Worm (Caenorhabditis elegans): Measurements from ENCODE around the gene Y66D12A.11.

Gene Y66D12A.11

DNA sequence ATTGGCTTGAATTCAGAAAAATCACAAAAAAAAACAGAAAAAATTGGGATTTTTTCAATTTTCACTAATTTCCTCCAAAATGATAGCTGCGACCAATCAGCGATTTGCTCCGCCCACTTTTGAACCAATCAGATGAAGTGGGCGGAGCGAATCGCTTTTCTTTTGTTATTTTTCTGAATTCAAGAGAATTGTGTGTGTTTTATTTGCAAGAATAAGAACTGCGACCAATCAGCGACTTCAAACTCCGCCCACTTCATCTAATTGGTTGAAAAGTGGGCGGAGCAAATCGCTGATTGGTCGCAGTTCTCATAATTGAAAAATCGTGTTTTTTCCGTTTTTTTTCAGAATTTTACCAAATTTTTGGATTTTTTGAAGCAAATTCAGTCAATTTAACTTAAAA, 19.3 kb downstream of the Y66D12A.11 start:
- TF ChIP-seq lin-32 (GFP tag; optimal IDR thresholded peaks at IDR 0.05) (no peak), mab-5 (tag; optimal IDR thresholded peaks at IDR 0.05) (no peak), ztf-11 (tag; optimal IDR thresholded peaks at IDR 0.05) (no peak), nhr-2 (tag; optimal IDR thresholded peaks at IDR 0.05) (no peak), elt-1 (tag; optimal IDR thresholded peaks at IDR 0.05; ENCODE audit: borderline replicate concordance, insufficient read depth) (no peak), ceh-43 (GFP tag; optimal IDR thresholded peaks at IDR 0.05) (no peak), lin-13 (tag; optimal IDR thresholded peaks at IDR 0.05) (no peak), nhr-76 (tag; optimal IDR thresholded peaks at IDR 0.05) (no peak), ces-1 (GFP tag; optimal IDR thresholded peaks at IDR 0.05) (no peak)

DNA sequence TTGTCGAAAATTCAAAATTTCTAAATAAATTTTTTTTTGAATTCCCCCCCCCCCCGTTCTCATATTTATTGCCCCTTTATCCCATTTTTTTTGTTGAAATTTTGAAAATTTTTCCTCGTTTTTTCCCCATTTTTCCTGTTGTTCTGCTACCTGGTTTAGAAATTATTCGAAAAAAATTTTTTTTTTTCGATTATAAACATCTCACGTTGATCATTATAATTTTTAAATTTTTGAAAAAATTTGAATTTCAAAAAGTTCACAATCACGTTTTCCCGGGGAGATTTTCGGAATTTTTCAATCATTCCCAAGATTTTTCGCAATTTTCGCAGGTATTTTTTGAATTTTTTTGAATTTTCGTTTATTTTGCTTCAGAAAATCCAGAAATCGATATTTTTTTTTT, 25.6 kb downstream of the Y66D12A.11 start, which contains the start of gene Y66D12A.3:
Gene Y66D12A.3 (plus strand): TSS at position 301 of the 400 bp plus-strand sequence.
- TF ChIP-seq lin-13 (tag; optimal IDR thresholded peaks at IDR 0.05) = no peak
- no peak for TF ChIP-seq lsy-2 (tag; optimal IDR thresholded peaks at IDR 0.05)
- no peak for TF ChIP-seq snpc-4 (tag; optimal IDR thresholded peaks at IDR 0.05)
- TF ChIP-seq unc-120 (tag; optimal IDR thresholded peaks at IDR 0.05; ENCODE audit: poor library complexity, severe bottlenecking) = no peak
- no peak for TF ChIP-seq ceh-83 (GFP tag; optimal IDR thresholded peaks at IDR 0.05)
- TF ChIP-seq ceh-43 (GFP tag; optimal IDR thresholded peaks at IDR 0.05) = no peak
- no peak for TF ChIP-seq elt-3 (tag; optimal IDR thresholded peaks at IDR 0.05)
- no peak for TF ChIP-seq mls-2 (tag; optimal IDR thresholded peaks at IDR 0.05)
- TF ChIP-seq ztf-11 (tag; optimal IDR thresholded peaks at IDR 0.05) = no peak
- TF ChIP-seq pha-4 (tag; optimal IDR thresholded peaks at IDR 0.05) = no peak
- TF ChIP-seq ces-1 (GFP tag; optimal IDR thresholded peaks at IDR 0.05) = no peak
- TF ChIP-seq lin-32 (GFP tag; optimal IDR thresholded peaks at IDR 0.05) = no peak
- no peak for TF ChIP-seq tbx-8 (GFP tag; optimal IDR thresholded peaks at IDR 0.05)
- no peak for TF ChIP-seq zip-8 (tag; optimal IDR thresholded peaks at IDR 0.05)
- no peak for TF ChIP-seq nhr-76 (tag; optimal IDR thresholded peaks at IDR 0.05)
- TF ChIP-seq nhr-237 (tag; optimal IDR thresholded peaks at IDR 0.05) = no peak
- TF ChIP-seq cnd-1 (tag; optimal IDR thresholded peaks at IDR 0.05) = no peak
- no peak for TF ChIP-seq bed-3 (GFP tag; optimal IDR thresholded peaks at IDR 0.05)

DNA sequence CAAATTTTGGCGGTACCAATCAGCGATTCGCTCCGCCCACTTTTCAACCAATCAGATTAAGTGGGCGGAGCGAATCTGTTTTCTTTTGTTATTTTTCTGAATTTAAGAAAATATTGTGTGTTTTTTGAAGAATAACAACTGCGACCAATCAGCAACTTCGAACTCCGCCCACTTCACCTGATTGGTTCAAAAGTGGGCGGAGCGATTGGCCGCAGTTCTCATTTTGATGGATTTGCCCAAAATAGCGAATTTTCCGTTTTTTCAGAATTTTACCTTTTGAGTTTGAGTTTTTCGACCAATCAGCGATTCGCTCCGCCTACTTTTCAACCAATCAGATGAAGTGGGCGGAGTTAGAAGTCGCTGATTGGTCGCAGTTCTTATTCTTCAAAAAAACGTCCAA, 26.0 kb downstream of the Y66D12A.11 start:
- TF ChIP-seq mab-5 (tag; optimal IDR thresholded peaks at IDR 0.05) (no peak), ztf-11 (tag; optimal IDR thresholded peaks at IDR 0.05) (no peak), M03D4.4 (tag; optimal IDR thresholded peaks at IDR 0.05) (no peak), zip-8 (tag; optimal IDR thresholded peaks at IDR 0.05) (no peak), flh-1 (GFP tag; optimal IDR thresholded peaks at IDR 0.05) (no peak), cnd-1 (tag; optimal IDR thresholded peaks at IDR 0.05) (no peak), ceh-83 (GFP tag; optimal IDR thresholded peaks at IDR 0.05) (no peak), ceh-39 (tag; optimal IDR thresholded peaks at IDR 0.05) (no peak), sptf-1 (tag; optimal IDR thresholded peaks at IDR 0.05) (no peak), ham-2 (GFP tag; optimal IDR thresholded peaks at IDR 0.05) (no peak)

DNA sequence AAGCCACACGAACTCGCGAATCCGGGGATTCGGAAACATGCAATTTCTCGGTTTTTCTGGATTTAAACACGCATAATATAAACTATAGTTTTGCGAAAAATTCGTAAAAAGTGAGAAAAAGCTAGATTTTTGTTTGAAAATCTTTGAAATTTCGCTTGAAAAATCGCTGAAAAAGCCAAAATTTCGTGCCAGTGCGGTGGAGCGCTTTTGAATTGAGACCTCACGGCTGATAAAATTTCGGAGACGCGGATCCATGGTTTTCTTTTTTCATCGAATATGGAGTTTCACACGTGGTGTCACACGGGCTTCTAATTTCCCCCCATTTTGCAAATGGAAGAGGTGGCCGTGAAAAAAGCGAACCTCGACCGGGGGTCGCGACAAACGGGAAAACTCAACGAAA, 27.0 kb downstream of the Y66D12A.11 start:
- no peak for TF ChIP-seq unc-62 (GFP tag; optimal IDR thresholded peaks at IDR 0.05)
- no peak for TF ChIP-seq sptf-1 (tag; optimal IDR thresholded peaks at IDR 0.05)
- no peak for TF ChIP-seq blmp-1 (tag; optimal IDR thresholded peaks at IDR 0.05)

DNA sequence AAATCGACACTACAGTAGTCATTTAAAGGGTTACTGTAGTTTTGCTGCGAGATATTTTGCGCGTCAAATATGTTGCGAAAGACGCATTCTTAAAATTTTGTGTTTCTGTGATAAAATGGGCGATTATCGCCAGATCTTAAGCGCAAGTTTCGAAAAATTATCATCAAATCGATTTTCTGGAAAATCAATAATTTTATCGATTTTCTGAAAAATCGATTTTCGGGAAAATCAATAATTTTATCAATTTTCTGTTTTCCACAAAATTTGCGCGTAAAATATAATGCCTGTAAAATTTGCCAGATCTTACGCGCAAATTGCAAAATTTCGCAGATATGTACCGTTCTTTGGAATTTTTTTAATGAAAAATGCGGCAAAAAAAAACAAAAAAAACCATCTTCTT, 28.8 kb downstream of the Y66D12A.11 start:
- TF ChIP-seq zip-8 (tag; optimal IDR thresholded peaks at IDR 0.05) = no peak
- no peak for TF ChIP-seq lin-32 (GFP tag; optimal IDR thresholded peaks at IDR 0.05)
- TF ChIP-seq drap-1 (GFP tag; optimal IDR thresholded peaks at IDR 0.05) = no peak
- no peak for TF ChIP-seq nhr-76 (tag; optimal IDR thresholded peaks at IDR 0.05)
- no peak for TF ChIP-seq mls-2 (tag; optimal IDR thresholded peaks at IDR 0.05)

DNA sequence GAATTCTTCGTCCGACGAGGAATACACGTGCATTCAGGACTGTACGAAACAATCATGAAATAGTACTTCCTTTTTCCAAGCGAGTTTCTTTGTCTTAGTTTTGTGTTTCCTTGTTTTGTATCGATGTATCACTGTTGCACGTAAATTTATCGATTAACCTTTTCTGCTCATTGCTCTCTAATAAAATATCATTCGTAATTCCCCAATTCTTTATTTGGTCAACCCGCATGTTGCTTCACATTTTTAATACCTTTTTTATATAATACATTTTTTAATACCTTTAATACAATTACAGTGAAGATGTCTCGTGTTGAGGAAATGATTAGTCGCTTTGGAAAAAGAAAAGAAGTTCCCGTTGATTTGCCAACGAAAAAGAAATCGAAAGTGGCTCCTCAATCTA, 44.6 kb downstream of the Y66D12A.11 start, which contains the start of gene Y66D12A.1:
Gene Y66D12A.1 (plus strand): TSS at position 301 of the 400 bp plus-strand sequence.
- no peak for TF ChIP-seq ham-2 (GFP tag; optimal IDR thresholded peaks at IDR 0.05)
- TF ChIP-seq blmp-1 (tag; optimal IDR thresholded peaks at IDR 0.05) = no peak
- no peak for TF ChIP-seq M03D4.4 (tag; optimal IDR thresholded peaks at IDR 0.05)
- TF ChIP-seq nhr-12 (tag; optimal IDR thresholded peaks at IDR 0.05) = no peak
- TF ChIP-seq nhr-28 (tag; optimal IDR thresholded peaks at IDR 0.05) = no peak
- TF ChIP-seq mab-5 (tag; optimal IDR thresholded peaks at IDR 0.05) = no peak
- TF ChIP-seq elt-3 (tag; optimal IDR thresholded peaks at IDR 0.05) = no peak
- TF ChIP-seq nhr-2 (tag; optimal IDR thresholded peaks at IDR 0.05) = no peak
- no peak for TF ChIP-seq ztf-11 (tag; optimal IDR thresholded peaks at IDR 0.05)
- no peak for TF ChIP-seq unc-62 (GFP tag; optimal IDR thresholded peaks at IDR 0.05)
- TF ChIP-seq unc-120 (tag; optimal IDR thresholded peaks at IDR 0.05; ENCODE audit: poor library complexity, severe bottlenecking) = no peak
- no peak for TF ChIP-seq nhr-237 (tag; optimal IDR thresholded peaks at IDR 0.05)
- TF ChIP-seq nhr-76 (tag; optimal IDR thresholded peaks at IDR 0.05) = no peak
- no peak for TF ChIP-seq unc-39 (tag; optimal IDR thresholded peaks at IDR 0.05)
